Worm (Caenorhabditis elegans): ENCODE measurements around the gene F16G10.2.

The F16G10.2 gene

ce11 chrII:2420685-2421084 lies 45.6 kb downstream of the F16G10.2 start:
- no peak for TF ChIP-seq B0310.2 (tag; optimal IDR thresholded peaks at IDR 0.05)
- TF ChIP-seq hmbx-1 (tag; optimal IDR thresholded peaks at IDR 0.05) = no peak
- no peak for TF ChIP-seq F13C5.2 (tag; optimal IDR thresholded peaks at IDR 0.05)
- no peak for TF ChIP-seq ceh-36 (tag; optimal IDR thresholded peaks at IDR 0.05)
- TF ChIP-seq sea-1 (GFP tag; conservative IDR thresholded peaks at IDR 0.05) = no peak
- TF ChIP-seq scrt-1 (GFP tag; IDR thresholded peaks at IDR 0.05) = no peak
- TF ChIP-seq tbx-11 (GFP tag; IDR thresholded peaks at IDR 0.05) = no peak
- TF ChIP-seq flt-1 (GFP tag; IDR thresholded peaks at IDR 0.05) = no peak
- no peak for TF ChIP-seq tra-4 (tag; optimal IDR thresholded peaks at IDR 0.05)
- TF ChIP-seq tbx-37 (GFP tag; conservative IDR thresholded peaks at IDR 0.05) = no peak
- TF ChIP-seq hmg-4 (GFP tag; optimal IDR thresholded peaks at IDR 0.05) = no peak
- TF ChIP-seq aly-1 (tag; optimal IDR thresholded peaks at IDR 0.05) = no peak
- TF ChIP-seq ets-7 (tag; optimal IDR thresholded peaks at IDR 0.05) = no peak
- no peak for TF ChIP-seq ceh-13 (GFP tag; optimal IDR thresholded peaks at IDR 0.05)
- no peak for TF ChIP-seq pes-1 (GFP tag; IDR thresholded peaks at IDR 0.05)

- TF ChIP-seq F13C5.2 (tag; optimal IDR thresholded peaks at IDR 0.05) (no peak), ceh-36 (tag; optimal IDR thresholded peaks at IDR 0.05) (no peak), scrt-1 (GFP tag; IDR thresholded peaks at IDR 0.05) (no peak), hmbx-1 (tag; optimal IDR thresholded peaks at IDR 0.05) (no peak), hmg-4 (GFP tag; optimal IDR thresholded peaks at IDR 0.05) (no peak)
Observed at ce11 chrII:2421185-2421584, 46.1 kb downstream of the F16G10.2 start.

- TF ChIP-seq ama-1 (optimal IDR thresholded peaks at IDR 0.05) (no peak), scrt-1 (GFP tag; IDR thresholded peaks at IDR 0.05) (no peak), ets-7 (tag; optimal IDR thresholded peaks at IDR 0.05) (no peak), tbx-37 (GFP tag; conservative IDR thresholded peaks at IDR 0.05) (no peak), hnd-1 (tag; optimal IDR thresholded peaks at IDR 0.05) (no peak), tbx-11 (GFP tag; IDR thresholded peaks at IDR 0.05) (no peak), flt-1 (GFP tag; IDR thresholded peaks at IDR 0.05) (no peak)
Observed at ce11 chrII:2421905-2422304, 46.8 kb downstream of the F16G10.2 start, which contains the start of gene F42G2.2. Gene F42G2.2, plus strand, starts transcription at chrII:2422205.

ce11 chrII:2422427-2422826 lies 47.4 kb downstream of the F16G10.2 start:
- no peak for TF ChIP-seq pes-1 (GFP tag; IDR thresholded peaks at IDR 0.05)
- TF ChIP-seq ets-7 (tag; optimal IDR thresholded peaks at IDR 0.05) = no peak
- no peak for TF ChIP-seq hmbx-1 (tag; optimal IDR thresholded peaks at IDR 0.05)
- no peak for TF ChIP-seq sea-1 (GFP tag; conservative IDR thresholded peaks at IDR 0.05)
- TF ChIP-seq ama-1 (optimal IDR thresholded peaks at IDR 0.05) = no peak
- no peak for TF ChIP-seq hnd-1 (tag; optimal IDR thresholded peaks at IDR 0.05)
- no peak for TF ChIP-seq ceh-36 (tag; optimal IDR thresholded peaks at IDR 0.05)
- TF ChIP-seq F13C5.2 (tag; optimal IDR thresholded peaks at IDR 0.05) = no peak

Data from whole organism, early embryonic.